Worm (Caenorhabditis elegans): Measurements from ENCODE around the gene srz-70.

ce11 chrIV:3526831-3527404, 48.1 kb upstream of the srz-70 start, which contains the start of gene M57.2:
- TF ChIP-seq pha-2 (tag; optimal IDR thresholded peaks at IDR 0.05) (no peak), ceh-6 (GFP tag; optimal IDR thresholded peaks at IDR 0.05) (no peak), pqm-1 (tag; optimal IDR thresholded peaks at IDR 0.05) (no peak), K02D7.2 (tag; optimal IDR thresholded peaks at IDR 0.05) (no peak), ama-1 (optimal IDR thresholded peaks at IDR 0.05) (no peak), tbx-7 (tag; optimal IDR thresholded peaks at IDR 0.05) (no peak), hlh-30 (tag; optimal IDR thresholded peaks at IDR 0.05; ENCODE audit: insufficient read depth) (no peak), syd-9 (tag; optimal IDR thresholded peaks at IDR 0.05) (no peak), elt-2 (tag; optimal IDR thresholded peaks at IDR 0.05) (no peak), F13H6.1 (tag; optimal IDR thresholded peaks at IDR 0.05) (no peak), nhr-232 (tag; optimal IDR thresholded peaks at IDR 0.05) (no peak), dve-1 (tag; optimal IDR thresholded peaks at IDR 0.05) (no peak), ceh-30 (tag; optimal IDR thresholded peaks at IDR 0.05) (no peak), ceh-48 (tag; optimal IDR thresholded peaks at IDR 0.05) (no peak)
